Worm (Caenorhabditis elegans) whole organism, young adult: Measurements from ENCODE around the gene C05D9.4.

Experiments used
- C06A6.2 ChIP-seq: fragments of 200-800 bp; sonication (Bioruptor generic); conservative IDR thresholded peaks from 2 replicates; pipeline ENCODE4 v1.3.6; 2022; ENCODE audit warnings: missing genetic modification characterization, missing compliant biosample characterization
- F10E7.11 ChIP-seq: sonication (generic microtip); optimal IDR thresholded peaks from 2 replicates; lab custom pipeline; 2017; ENCODE audit warnings: mild to moderate bottlenecking, missing genetic modification characterization, moderate library complexity, missing compliant biosample characterization
- F33H1.4 ChIP-seq: fragments of 200-800 bp; sonication (Bioruptor generic); IDR thresholded peaks from 2 replicates; pipeline ENCODE4 v1.3.6; 2022; ENCODE audit warnings: missing genetic modification reagents, missing genetic modification characterization, missing compliant biosample characterization
- F37B4.10 ChIP-seq: fragments of 200-800 bp; sonication (Bioruptor generic); IDR thresholded peaks from 2 replicates; pipeline ENCODE4 v1.3.6; 2022; ENCODE audit warnings: missing genetic modification characterization, missing compliant biosample characterization
- F49E8.2 ChIP-seq: sonication (generic microtip); optimal IDR thresholded peaks from 3 replicates; lab custom pipeline; 2017; ENCODE audit warnings: missing genetic modification characterization, mild to moderate bottlenecking, missing compliant biosample characterization, antibody characterized with exemption, moderate library complexity; ENCODE audit not compliant: insufficient read depth
- F57A8.1 ChIP-seq: fragments of 200-800 bp; sonication (Bioruptor generic); optimal IDR thresholded peaks from 2 replicates; lab custom pipeline; 2018; ENCODE audit warnings: mild to moderate bottlenecking, missing genetic modification characterization, moderate library complexity, missing compliant biosample characterization
- F57C9.4 ChIP-seq: sonication (generic microtip); optimal IDR thresholded peaks from 2 replicates; lab custom pipeline; 2017; ENCODE audit warnings: mild to moderate bottlenecking, missing genetic modification characterization, missing compliant biosample characterization
- K12H6.12 ChIP-seq: fragments of 200-800 bp; sonication (Bioruptor generic); optimal IDR thresholded peaks from 2 replicates; lab custom pipeline; 2018; ENCODE audit warnings: mild to moderate bottlenecking, missing genetic modification characterization, missing compliant biosample characterization
- Y53F4B.3 ChIP-seq: fragments of 200-800 bp; sonication (Bioruptor generic); IDR thresholded peaks from 2 replicates; pipeline ENCODE4 v1.3.6; 2022; ENCODE audit warnings: missing genetic modification reagents, missing genetic modification characterization, missing compliant biosample characterization
- Y53G8AR.9 ChIP-seq: fragments of 200-800 bp; sonication (Bioruptor generic); conservative IDR thresholded peaks from 2 replicates; pipeline ENCODE4 v1.3.6; 2022; ENCODE audit warnings: missing genetic modification reagents, missing genetic modification characterization, missing compliant biosample characterization
- Y79H2A.3 ChIP-seq: fragments of 200-800 bp; sonication (Bioruptor generic); conservative IDR thresholded peaks from 2 replicates; pipeline ENCODE4 v1.3.6; 2022; ENCODE audit warnings: missing genetic modification reagents, missing genetic modification characterization, missing compliant biosample characterization
- aptf-2 ChIP-seq: fragments of 200-800 bp; sonication (Bioruptor generic); conservative IDR thresholded peaks from 2 replicates; pipeline ENCODE4 v1.3.6; 2022; ENCODE audit warnings: missing genetic modification reagents, missing genetic modification characterization, missing compliant biosample characterization
- aptf-3 ChIP-seq: fragments of 200-800 bp; sonication (Bioruptor generic); IDR thresholded peaks from 2 replicates; pipeline ENCODE4 v1.3.6; 2022; ENCODE audit warnings: missing genetic modification characterization, missing compliant biosample characterization
- athp-1 ChIP-seq: sonication (generic microtip); optimal IDR thresholded peaks from 2 replicates; lab custom pipeline; 2017; ENCODE audit warnings: mild to moderate bottlenecking, missing genetic modification characterization, missing compliant biosample characterization
- attf-6 ChIP-seq: fragments of 200-800 bp; sonication (Bioruptor generic); IDR thresholded peaks from 2 replicates; pipeline ENCODE4 v1.3.6; 2022; ENCODE audit warnings: missing genetic modification reagents, missing genetic modification characterization, missing compliant biosample characterization
- bed-1 ChIP-seq: fragments of 200-800 bp; sonication (Bioruptor generic); IDR thresholded peaks from 2 replicates; pipeline ENCODE4 v1.3.6; 2022; ENCODE audit warnings: missing genetic modification reagents, missing genetic modification characterization, missing compliant biosample characterization
- ccch-3 ChIP-seq: fragments of 200-800 bp; sonication (Bioruptor generic); optimal IDR thresholded peaks from 2 replicates; lab custom pipeline; 2018; ENCODE audit warnings: mild to moderate bottlenecking, missing genetic modification characterization, missing compliant biosample characterization
- ceh-27 ChIP-seq: fragments of 200-800 bp; sonication (Bioruptor generic); optimal IDR thresholded peaks from 2 replicates; lab custom pipeline; 2018; ENCODE audit warnings: mild to moderate bottlenecking, missing genetic modification characterization, moderate library complexity, missing compliant biosample characterization
- ceh-91 ChIP-seq: fragments of 200-800 bp; sonication (Bioruptor generic); IDR thresholded peaks from 2 replicates; pipeline ENCODE4 v1.3.6; 2022; ENCODE audit warnings: missing genetic modification reagents, missing genetic modification characterization, missing compliant biosample characterization
- chd-7 ChIP-seq: sonication (generic microtip); optimal IDR thresholded peaks from 2 replicates; lab custom pipeline; 2016; ENCODE audit warnings: mild to moderate bottlenecking, missing genetic modification characterization, moderate library complexity, missing compliant biosample characterization
- efl-1 ChIP-seq: fragments of 150-350 bp; optimal IDR thresholded peaks from 2 replicates; lab custom pipeline; 2014; ENCODE audit warnings: missing biosample characterization, missing genetic modification reagents, missing genetic modification characterization
- egl-18 ChIP-seq: fragments of 200-800 bp; sonication (Bioruptor generic); IDR thresholded peaks from 2 replicates; pipeline ENCODE4 v1.3.6; 2022; ENCODE audit warnings: missing genetic modification reagents, missing genetic modification characterization, missing compliant biosample characterization
- egl-44 ChIP-seq: fragments of 200-800 bp; sonication (Bioruptor generic); IDR thresholded peaks from 2 replicates; pipeline ENCODE4 v1.3.6; 2022; ENCODE audit warnings: missing genetic modification reagents, missing genetic modification characterization, missing compliant biosample characterization
- ekl-4 ChIP-seq: fragments of 200-800 bp; sonication (Bioruptor generic); IDR thresholded peaks from 2 replicates; pipeline ENCODE4 v1.3.6; 2022; ENCODE audit warnings: missing genetic modification reagents, missing genetic modification characterization, missing compliant biosample characterization
- ets-4 ChIP-seq: fragments of 200-800 bp; sonication (Bioruptor generic); optimal IDR thresholded peaks from 2 replicates; lab custom pipeline; 2018; ENCODE audit warnings: mild to moderate bottlenecking, missing genetic modification characterization, missing compliant biosample characterization
- gei-17 ChIP-seq: fragments of 200-800 bp; sonication (Bioruptor generic); optimal IDR thresholded peaks from 2 replicates; lab custom pipeline; 2018; ENCODE audit warnings: mild to moderate bottlenecking, missing genetic modification characterization, missing compliant biosample characterization
- hsf-1 ChIP-seq: fragments of 200-800 bp; sonication (Bioruptor generic); IDR thresholded peaks from 2 replicates; pipeline ENCODE4 v1.3.6; 2022; ENCODE audit warnings: missing genetic modification reagents, missing genetic modification characterization, missing compliant biosample characterization
- let-607 ChIP-seq, 2 experiments: fragments of 200-800 bp in 1 of 2; sonication (Bioruptor generic) in 1 of 2; sonication (generic microtip) in 1 of 2; optimal IDR thresholded peaks; 2 replicates each; lab custom pipeline; 2016 to 2018; ENCODE audit warnings: mild to moderate bottlenecking in 2 of 2, missing compliant biosample characterization in 2 of 2, missing genetic modification characterization in 2 of 2, moderate library complexity in 2 of 2, missing genotype in 1 of 2
- lin-26 ChIP-seq: fragments of 200-800 bp; sonication (Bioruptor generic); IDR thresholded peaks from 2 replicates; pipeline ENCODE4 v1.3.6; 2022; ENCODE audit warnings: missing genetic modification reagents, missing genetic modification characterization, missing compliant biosample characterization
- madf-3 ChIP-seq: fragments of 200-800 bp; sonication (Bioruptor generic); IDR thresholded peaks from 2 replicates; pipeline ENCODE4 v1.3.6; 2022; ENCODE audit warnings: missing genetic modification reagents, missing genetic modification characterization, missing compliant biosample characterization
- mcd-1 ChIP-seq: fragments of 200-800 bp; sonication (Bioruptor generic); IDR thresholded peaks from 2 replicates; pipeline ENCODE4 v1.3.6; 2022; ENCODE audit warnings: missing genetic modification reagents, missing genetic modification characterization, missing compliant biosample characterization
- mes-4 ChIP-seq: sonication (generic microtip); optimal IDR thresholded peaks from 2 replicates; lab custom pipeline; 2016; ENCODE audit warnings: missing genotype, missing genetic modification characterization, missing compliant biosample characterization
- mxl-1 ChIP-seq: sonication (generic microtip); optimal IDR thresholded peaks from 2 replicates; lab custom pipeline; 2016; ENCODE audit warnings: missing genetic modification characterization, missing compliant biosample characterization
- nfya-2 ChIP-seq: fragments of 200-800 bp; sonication (Bioruptor generic); IDR thresholded peaks from 2 replicates; pipeline ENCODE4 v1.3.6; 2022; ENCODE audit warnings: missing genetic modification reagents, missing genetic modification characterization, missing compliant biosample characterization
- nhr-179 ChIP-seq: sonication (generic microtip); optimal IDR thresholded peaks from 2 replicates; lab custom pipeline; 2016; ENCODE audit warnings: mild to moderate bottlenecking, missing genetic modification characterization, missing compliant biosample characterization
- nhr-90 ChIP-seq: sonication (generic microtip); optimal IDR thresholded peaks from 2 replicates; lab custom pipeline; 2016; ENCODE audit warnings: missing genotype, mild to moderate bottlenecking, missing genetic modification characterization, missing compliant biosample characterization
- rec-8 ChIP-seq, 2 experiments: sonication (generic microtip); optimal IDR thresholded peaks; 2 replicates each; lab custom pipeline; 2016; ENCODE audit warnings: mild to moderate bottlenecking in 2 of 2, missing genetic modification characterization in 2 of 2, missing genetic modification reagents in 2 of 2, missing genotype in 2 of 2, missing biosample characterization in 1 of 2, missing compliant biosample characterization in 1 of 2, moderate library complexity in 1 of 2
- sea-2 ChIP-seq: fragments of 200-800 bp; sonication (Bioruptor generic); IDR thresholded peaks from 2 replicates; pipeline ENCODE4 v1.3.6; 2022; ENCODE audit warnings: missing genetic modification characterization, missing compliant biosample characterization
- somi-1 ChIP-seq: fragments of 200-800 bp; sonication (Bioruptor generic); optimal IDR thresholded peaks from 2 replicates; lab custom pipeline; 2018; ENCODE audit warnings: mild to moderate bottlenecking, missing genetic modification characterization, missing compliant biosample characterization
- unc-130 ChIP-seq: sonication (generic microtip); optimal IDR thresholded peaks from 2 replicates; lab custom pipeline; 2016; ENCODE audit warnings: missing genetic modification reagents, missing genetic modification characterization, missing compliant biosample characterization
- zfh-2 ChIP-seq: fragments of 200-800 bp; sonication (Bioruptor generic); conservative IDR thresholded peaks from 2 replicates; pipeline ENCODE4 v1.3.6; 2022; ENCODE audit warnings: missing genetic modification reagents, missing genetic modification characterization, missing compliant biosample characterization
- ztf-18 ChIP-seq: sonication (generic microtip); optimal IDR thresholded peaks from 2 replicates; lab custom pipeline; 2016; ENCODE audit warnings: missing genotype, mild to moderate bottlenecking, missing genetic modification characterization, missing compliant biosample characterization
- ztf-22 ChIP-seq: fragments of 200-800 bp; sonication (Bioruptor generic); optimal IDR thresholded peaks from 2 replicates; lab custom pipeline; 2018; ENCODE audit warnings: mild to moderate bottlenecking, missing genetic modification characterization, moderate library complexity, missing compliant biosample characterization

C05D9.4 gene

DNA sequence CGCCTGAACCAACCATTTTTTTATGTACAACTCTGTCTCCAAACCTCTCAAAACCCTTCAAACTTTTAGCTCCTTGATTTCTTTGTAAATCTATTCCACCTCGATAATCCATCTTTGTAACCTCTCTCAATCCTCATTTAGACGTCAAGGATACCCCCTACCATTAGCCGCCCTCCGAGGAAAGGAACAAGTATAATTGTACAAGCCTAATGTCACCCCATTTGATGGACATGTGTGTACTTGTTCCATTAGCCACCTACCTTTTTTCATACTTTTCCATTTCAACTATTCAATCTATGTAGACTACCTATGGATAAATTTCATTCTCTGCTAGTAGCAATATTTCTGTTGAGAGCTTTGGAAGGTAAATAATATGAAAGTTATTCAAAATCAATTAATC, at the start of gene C05D9.4:
Gene C05D9.4, plus strand, starts transcription at position 301 of the 400 bp plus-strand sequence.
- TF ChIP-seq attf-6 (GFP tag; lab: Robert Waterston, UW) (no peak), ceh-91 (no peak), nfya-2 (no peak), aptf-2 (GFP tag; lab: Robert Waterston, UW) (no peak), efl-1 (GFP tag; lab: Kevin White, UChicago) (no peak), nhr-90 (tag; lab: Kevin White, UChicago) (no peak), ekl-4 (GFP tag; lab: Robert Waterston, UW) (no peak), nhr-179 (tag; lab: Kevin White, UChicago) (no peak), let-607 (tag; optimal IDR thresholded peaks at IDR 0.05; lab: Kevin White, UChicago) (no peak), mcd-1 (GFP tag; lab: Robert Waterston, UW) (no peak), F10E7.11 (tag; lab: Kevin White, UChicago) (no peak), ceh-27 (GFP tag; lab: Kevin White, UChicago) (no peak), hsf-1 (no peak), mes-4 (tag; lab: Kevin White, UChicago) (no peak), ztf-22 (GFP tag; lab: Kevin White, UChicago) (no peak), somi-1 (GFP tag; lab: Kevin White, UChicago) (no peak), ztf-18 (tag; lab: Kevin White, UChicago) (no peak), F57C9.4 (tag; lab: Kevin White, UChicago) (no peak)

DNA sequence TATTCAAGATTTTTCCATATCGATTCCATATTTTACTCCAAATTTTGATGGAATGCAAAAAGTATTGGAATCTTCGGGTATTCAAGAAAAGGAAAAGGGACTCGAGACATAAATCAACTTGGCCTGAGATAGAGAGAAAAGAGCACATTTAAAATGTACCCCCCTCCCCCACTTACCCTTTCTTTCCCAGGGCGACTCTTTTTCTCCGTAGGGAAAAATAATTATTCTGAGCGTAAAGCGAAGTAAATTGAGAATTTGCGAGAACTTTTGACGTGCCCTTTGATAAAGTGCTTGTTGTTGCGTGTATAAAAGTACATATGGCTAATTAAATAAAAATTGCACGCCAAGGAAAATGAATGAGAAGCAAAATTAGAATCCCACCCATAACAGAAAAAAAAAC, 47.2 kb upstream of the C05D9.4 start:
- no peak for TF ChIP-seq ztf-22 (GFP tag; lab: Kevin White, UChicago)
- no peak for TF ChIP-seq F49E8.2 (tag; lab: Kevin White, UChicago)
- TF ChIP-seq madf-3 (GFP tag; lab: Robert Waterston, UW): 0 out of 2 replicates have a peak, but pooled peaks have one; percentile 10
- no peak for TF ChIP-seq sea-2
- no peak for TF ChIP-seq bed-1 (GFP tag; lab: Robert Waterston, UW)
- TF ChIP-seq Y53F4B.3: no peak
- TF ChIP-seq ccch-3 (GFP tag; lab: Kevin White, UChicago): no peak

DNA sequence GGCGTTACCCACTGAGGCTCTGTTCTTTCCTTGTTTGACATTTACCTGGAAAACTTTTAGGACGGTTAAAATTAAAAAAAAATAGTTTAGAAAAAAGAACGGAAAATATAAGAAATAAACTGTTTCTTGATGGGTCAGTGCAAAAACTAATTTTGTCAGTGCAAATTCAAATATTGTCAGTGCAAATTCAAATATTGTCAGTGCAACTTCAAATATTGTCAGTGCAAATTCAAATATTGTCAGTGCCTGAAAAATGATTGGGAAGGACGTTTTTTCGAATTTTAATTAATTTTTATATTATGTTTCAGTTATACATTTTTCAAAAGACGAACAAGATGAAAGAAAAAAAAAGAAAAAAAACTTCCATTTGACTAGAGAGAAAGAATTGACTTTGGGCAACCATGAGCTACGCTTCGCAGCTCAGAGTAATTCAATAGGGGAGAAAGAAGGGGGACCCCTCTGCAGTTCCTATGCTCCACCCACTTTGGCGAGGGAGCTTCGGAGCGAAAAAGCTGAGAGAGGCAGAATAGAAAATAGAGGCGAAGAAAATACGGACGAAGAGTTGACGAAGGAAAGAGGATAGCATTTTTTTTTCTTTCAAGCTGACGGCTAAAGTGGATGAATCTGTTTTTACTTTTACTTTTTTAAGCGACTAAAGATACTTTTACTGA, 45.3 kb upstream of the C05D9.4 start, which contains the start of gene unc-1:
Gene unc-1, minus strand, starts transcription at position 51 of the 671 bp plus-strand sequence.
- TF ChIP-seq aptf-2 (GFP tag; lab: Robert Waterston, UW) (no peak), zfh-2 (GFP tag; lab: Robert Waterston, UW) (peak; percentile 46; the same call in 1 of the 2 replicates)
- TF ChIP-seq, all 124 proteins: peak for 1

DNA sequence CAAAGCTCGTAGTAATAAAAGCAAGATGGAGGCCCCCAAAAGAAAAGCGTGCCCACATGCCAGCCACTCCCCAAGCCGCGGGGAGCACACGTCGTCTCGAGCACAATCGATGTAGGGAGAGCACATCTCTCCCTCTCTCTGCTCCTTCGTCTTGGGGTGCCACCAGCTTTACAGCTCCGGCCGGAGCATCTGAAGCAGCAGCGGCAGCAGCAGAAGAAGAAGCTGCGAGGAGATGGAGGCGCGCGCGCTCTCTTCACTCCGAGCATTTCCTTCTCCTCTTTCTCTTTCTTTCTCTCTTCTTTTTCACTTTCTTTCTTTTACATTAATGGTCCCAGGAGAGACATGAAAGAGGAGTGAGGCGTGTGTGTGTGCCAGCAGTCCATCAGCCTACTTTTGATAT, 43.8 kb upstream of the C05D9.4 start:
- no peak for TF ChIP-seq aptf-2 (GFP tag; lab: Robert Waterston, UW)
- no peak for TF ChIP-seq F49E8.2 (tag; lab: Kevin White, UChicago)
- TF ChIP-seq let-607 (tag; optimal IDR thresholded peaks at IDR 0.05; lab: Kevin White, UChicago): no peak
- no peak for TF ChIP-seq Y79H2A.3
- TF ChIP-seq lin-26 (GFP tag; lab: Robert Waterston, UW): no peak
- TF ChIP-seq K12H6.12: peak; percentile 72
- no peak for TF ChIP-seq aptf-3 (GFP tag; lab: Robert Waterston, UW)
- TF ChIP-seq F37B4.10 (GFP tag; lab: Robert Waterston, UW): no peak
- TF ChIP-seq ets-4 (GFP tag; lab: Kevin White, UChicago): no peak
- no peak for TF ChIP-seq unc-130 (GFP tag; lab: Kevin White, UChicago)
- no peak for TF ChIP-seq Y53G8AR.9 (GFP tag; lab: Robert Waterston, UW)
- TF ChIP-seq rec-8 (tag; optimal IDR thresholded peaks at IDR 0.05; lab: Kevin White, UChicago): no peak
- TF ChIP-seq gei-17 (GFP tag; lab: Kevin White, UChicago): no peak
- TF ChIP-seq chd-7 (tag; lab: Kevin White, UChicago): peak; percentile 63
- no peak for TF ChIP-seq athp-1 (tag; lab: Kevin White, UChicago)
- TF ChIP-seq mxl-1 (tag; lab: Kevin White, UChicago): no peak
- no peak for TF ChIP-seq egl-44 (GFP tag; lab: Robert Waterston, UW)
- 0 out of 2 replicates have a peak, but pooled peaks have one; percentile 15 for TF ChIP-seq C06A6.2 (GFP tag; lab: Robert Waterston, UW)
- peak; percentile 52 for TF ChIP-seq mcd-1 (GFP tag; lab: Robert Waterston, UW)
- no peak for TF ChIP-seq F33H1.4 (GFP tag; lab: Robert Waterston, UW)
- TF ChIP-seq F57A8.1 (GFP tag; lab: Kevin White, UChicago): no peak
- no peak for TF ChIP-seq egl-18 (GFP tag; lab: Robert Waterston, UW)
